Worm (Caenorhabditis elegans) whole organism, L4/young adult: Measurements from ENCODE around the gene K01A12.2.

Experiments used
- W03F9.2 ChIP-seq: fragments of 150-350 bp; optimal IDR thresholded peaks from 2 replicates; lab custom pipeline; 2014; ENCODE audit warnings: missing biosample characterization, missing genetic modification characterization
- dao-5 ChIP-seq: sonication (generic microtip); optimal IDR thresholded peaks from 2 replicates; lab custom pipeline; 2016; ENCODE audit warnings: missing genotype, missing genetic modification characterization, moderate library complexity, missing compliant biosample characterization
- him-1 ChIP-seq: sonication (generic microtip); optimal IDR thresholded peaks from 2 replicates; lab custom pipeline; 2016; ENCODE audit warnings: missing genotype, missing genetic modification reagents, missing genetic modification characterization, missing compliant biosample characterization

K01A12.2 gene

ce11 chrX:8625090-8625489 lies 11.9 kb downstream of the K01A12.2 start, which contains the start of gene K01A12.3:
TSS of gene K01A12.3 (minus strand) at chrX:8625190.
- TF ChIP-seq him-1 (tag; lab: Kevin White, UChicago) (no peak), W03F9.2 (tag; lab: Kevin White, UChicago) (no peak), dao-5 (tag; lab: Kevin White, UChicago) (no peak)

ce11 chrX:8638679-8639184 lies 25.6 kb downstream of the K01A12.2 start:
- TF ChIP-seq him-1 (tag; lab: Kevin White, UChicago) (no peak), dao-5 (tag; lab: Kevin White, UChicago) (no peak), W03F9.2 (tag; lab: Kevin White, UChicago) (no peak)

ce11 chrX:8640654-8641053 lies 27.5 kb downstream of the K01A12.2 start:
- TF ChIP-seq W03F9.2 (tag; lab: Kevin White, UChicago) (peak; percentile 1), him-1 (tag; lab: Kevin White, UChicago) (no peak)

ce11 chrX:8643817-8644216 lies 30.7 kb downstream of the K01A12.2 start, which contains the start of gene stg-2:
TSS of gene stg-2 (minus strand) at chrX:8643917.
- TF ChIP-seq W03F9.2 (tag; lab: Kevin White, UChicago) (no peak), dao-5 (tag; lab: Kevin White, UChicago) (no peak), him-1 (tag; lab: Kevin White, UChicago) (no peak)

ce11 chrX:8646287-8646686 lies 33.1 kb downstream of the K01A12.2 start:
- TF ChIP-seq him-1 (tag; lab: Kevin White, UChicago), result peak; percentile 68
- TF ChIP-seq dao-5 (tag; lab: Kevin White, UChicago), result no peak
- peak; percentile 6 for TF ChIP-seq W03F9.2 (tag; lab: Kevin White, UChicago)

- TF ChIP-seq dao-5 (tag; lab: Kevin White, UChicago) (no peak), him-1 (tag; lab: Kevin White, UChicago) (no peak), W03F9.2 (tag; lab: Kevin White, UChicago) (no peak)
Measured at ce11 chrX:8646997-8647396, 33.8 kb downstream of the K01A12.2 start, which contains the start of gene F12D9.2. TSS of gene F12D9.2 (minus strand) at chrX:8647097.

- TF ChIP-seq W03F9.2 (tag; lab: Kevin White, UChicago) (no peak), dao-5 (tag; lab: Kevin White, UChicago) (no peak), him-1 (tag; lab: Kevin White, UChicago) (no peak)
Measured at ce11 chrX:8648582-8648981, 35.4 kb downstream of the K01A12.2 start.

- TF ChIP-seq him-1 (tag; lab: Kevin White, UChicago) (no peak), W03F9.2 (tag; lab: Kevin White, UChicago) (no peak), dao-5 (tag; lab: Kevin White, UChicago) (no peak)
Measured at ce11 chrX:8650535-8650934, 37.4 kb downstream of the K01A12.2 start.

ce11 chrX:8656019-8656418 lies 42.9 kb downstream of the K01A12.2 start:
- TF ChIP-seq W03F9.2 (tag; lab: Kevin White, UChicago) (no peak), dao-5 (tag; lab: Kevin White, UChicago) (no peak), him-1 (tag; lab: Kevin White, UChicago) (no peak)

ce11 chrX:8659521-8659920 lies 46.4 kb downstream of the K01A12.2 start:
- TF ChIP-seq him-1 (tag; lab: Kevin White, UChicago) (no peak), dao-5 (tag; lab: Kevin White, UChicago) (no peak), W03F9.2 (tag; lab: Kevin White, UChicago) (no peak)

- TF ChIP-seq him-1 (tag; lab: Kevin White, UChicago), result no peak
Measured at ce11 chrX:8660319-8660718, 47.2 kb downstream of the K01A12.2 start, which contains the start of gene rig-1. TSS of gene rig-1 (plus strand) at chrX:8660619.

ce11 chrX:8660909-8661308 lies 47.8 kb downstream of the K01A12.2 start:
- TF ChIP-seq W03F9.2 (tag; lab: Kevin White, UChicago) (no peak), dao-5 (tag; lab: Kevin White, UChicago) (no peak), him-1 (tag; lab: Kevin White, UChicago) (no peak)

ce11 chrX:8662452-8662851 lies 49.3 kb downstream of the K01A12.2 start:
- TF ChIP-seq W03F9.2 (tag; lab: Kevin White, UChicago) (no peak), dao-5 (tag; lab: Kevin White, UChicago) (no peak), him-1 (tag; lab: Kevin White, UChicago) (no peak)
